Worm (Caenorhabditis elegans) whole organism, L4 larva: ENCODE measurements around the gene nep-15.

Source experiments
- F26F4.8 ChIP-seq: fragments of 200-800 bp; sonication (Bioruptor generic); conservative IDR thresholded peaks from 2 replicates; pipeline ENCODE4 v1.3.6; 2022; ENCODE audit warnings: missing genetic modification characterization, missing compliant biosample characterization
- F44E2.7 ChIP-seq: fragments of 200-800 bp; sonication (Bioruptor generic); IDR thresholded peaks from 2 replicates; pipeline ENCODE4 v2.1.2; 2022; ENCODE audit warnings: missing genetic modification characterization, missing compliant biosample characterization
- Y105C5A.15 ChIP-seq: fragments of 200-800 bp; sonication (Bioruptor generic); IDR thresholded peaks from 2 replicates; pipeline ENCODE4 v1.3.6; 2022; ENCODE audit warnings: missing genetic modification characterization, missing compliant biosample characterization
- ZK546.5 ChIP-seq, 2 experiments: sonication (generic microtip); optimal IDR thresholded peaks; 2 replicates each; lab custom pipeline; 2017; ENCODE audit warnings: missing biosample characterization in 2 of 2, missing genetic modification characterization in 2 of 2
- aha-1 ChIP-seq: fragments of 150-350 bp; peaks from one replicate; lab custom pipeline; 2014; ENCODE audit warnings: missing biosample characterization, missing genetic modification characterization
- aly-2 ChIP-seq: sonication (generic microtip); optimal IDR thresholded peaks from 2 replicates; lab custom pipeline; 2018; ENCODE audit warnings: missing biosample characterization, missing genetic modification characterization
- arid-1 ChIP-seq: fragments of 200-800 bp; sonication (Bioruptor generic); conservative IDR thresholded peaks from 2 replicates; pipeline ENCODE4 v1.3.6; 2022; ENCODE audit warnings: missing genetic modification reagents, missing genetic modification characterization, missing compliant biosample characterization
- attf-4 ChIP-seq: sonication (generic microtip); optimal IDR thresholded peaks from 3 replicates; lab custom pipeline; 2017; ENCODE audit warnings: missing biosample characterization, missing genetic modification characterization
- ceh-20 ChIP-seq: fragments of 200-800 bp; sonication (Bioruptor generic); IDR thresholded peaks from 2 replicates; pipeline ENCODE4 v1.3.6; 2022; ENCODE audit warnings: missing genetic modification reagents, missing genetic modification characterization, missing compliant biosample characterization
- ctbp-1 ChIP-seq: fragments of 200-800 bp; sonication (Bioruptor generic); IDR thresholded peaks from 2 replicates; pipeline ENCODE4 v1.3.6; 2022; ENCODE audit warnings: missing genetic modification reagents, missing genetic modification characterization, missing compliant biosample characterization
- daf-16 ChIP-seq, 3 experiments: sonication (generic microtip); optimal IDR thresholded peaks; 2 replicates each; lab custom pipeline; 2016 to 2017; ENCODE audit warnings: missing genetic modification characterization in 3 of 3, missing genetic modification reagents in 3 of 3, mild to moderate bottlenecking in 2 of 3, missing compliant biosample characterization in 2 of 3, missing biosample characterization in 1 of 3, moderate library complexity in 1 of 3
- daf-8 ChIP-seq: fragments of 200-800 bp; sonication (Bioruptor generic); IDR thresholded peaks from 2 replicates; pipeline ENCODE4 v1.3.6; 2022; ENCODE audit warnings: missing genetic modification characterization, missing compliant biosample characterization
- dmd-6 ChIP-seq: fragments of 200-800 bp; sonication (Bioruptor generic); IDR thresholded peaks from 2 replicates; pipeline ENCODE4 v1.3.6; 2022; ENCODE audit warnings: missing genetic modification reagents, missing genetic modification characterization, missing compliant biosample characterization
- dmd-8 ChIP-seq: fragments of 200-800 bp; sonication (Bioruptor generic); IDR thresholded peaks from 2 replicates; pipeline ENCODE4 v1.3.6; 2022; ENCODE audit warnings: missing genetic modification characterization, missing compliant biosample characterization
- dve-1 ChIP-seq: sonication (generic microtip); optimal IDR thresholded peaks from 2 replicates; lab custom pipeline; 2017; ENCODE audit warnings: antibody characterized with exemption, mild to moderate bottlenecking, missing genetic modification characterization, missing compliant biosample characterization; ENCODE audit not compliant: insufficient read depth
- fkh-10 ChIP-seq: fragments of 150-350 bp; optimal IDR thresholded peaks from 2 replicates; lab custom pipeline; 2014; ENCODE audit warnings: missing biosample characterization, missing genetic modification reagents, missing genetic modification characterization
- gei-8 ChIP-seq: fragments of 200-800 bp; sonication (Bioruptor generic); optimal IDR thresholded peaks from 2 replicates; lab custom pipeline; 2018; ENCODE audit warnings: mild to moderate bottlenecking, missing genetic modification characterization, missing compliant biosample characterization
- hif-1 ChIP-seq, 2 experiments: sonication (generic microtip); optimal IDR thresholded peaks; 2 replicates each; lab custom pipeline; 2016 to 2017; ENCODE audit warnings: missing compliant biosample characterization in 2 of 2, missing genetic modification characterization in 2 of 2, missing genetic modification reagents in 2 of 2, missing genotype in 2 of 2, mild to moderate bottlenecking in 1 of 2
- hlh-11 ChIP-seq: fragments of 200-800 bp; sonication (Bioruptor generic); optimal IDR thresholded peaks from 2 replicates; lab custom pipeline; 2018; ENCODE audit warnings: mild to moderate bottlenecking, missing genetic modification characterization, missing compliant biosample characterization
- hlh-30 ChIP-seq: sonication (generic microtip); optimal IDR thresholded peaks from 2 replicates; lab custom pipeline; 2017; ENCODE audit warnings: antibody characterized with exemption, mild to moderate bottlenecking, missing genetic modification characterization, missing compliant biosample characterization; ENCODE audit not compliant: insufficient read depth
- lin-1 ChIP-seq: fragments of 200-800 bp; sonication (Bioruptor generic); IDR thresholded peaks from 2 replicates; pipeline ENCODE4 v1.3.6; 2022; ENCODE audit warnings: missing genetic modification reagents, missing genetic modification characterization, missing compliant biosample characterization
- lin-39 ChIP-seq: fragments of 150-350 bp; optimal IDR thresholded peaks from 2 replicates; lab custom pipeline; 2014; ENCODE audit warnings: missing biosample characterization, missing genetic modification reagents, missing genetic modification characterization
- mdl-1 ChIP-seq, 2 experiments: fragments of 150-350 bp in 1 of 2; sonication (generic microtip) in 1 of 2; optimal IDR thresholded peaks; 2 replicates each; lab custom pipeline; 2014 to 2017; ENCODE audit warnings: missing biosample characterization in 2 of 2, missing genetic modification characterization in 2 of 2
- mep-1 ChIP-seq: fragments of 150-350 bp; sonication (generic microtip); optimal IDR thresholded peaks from 3 replicates; lab custom pipeline; 2014; ENCODE audit warnings: missing biosample characterization, missing genetic modification characterization
- mes-2 ChIP-seq: sonication (generic microtip); optimal IDR thresholded peaks from 2 replicates; lab custom pipeline; 2016; ENCODE audit warnings: missing genotype, mild to moderate bottlenecking, missing genetic modification characterization, missing compliant biosample characterization; ENCODE audit not compliant: poor library complexity, severe bottlenecking
- mxl-2 ChIP-seq: fragments of 200-800 bp; sonication (Bioruptor generic); conservative IDR thresholded peaks from 2 replicates; pipeline ENCODE4 v1.3.6; 2022; ENCODE audit warnings: missing genetic modification reagents, missing genetic modification characterization, missing compliant biosample characterization
- mxl-3 ChIP-seq: fragments of 200-800 bp; sonication (Bioruptor generic); optimal IDR thresholded peaks from 2 replicates; lab custom pipeline; 2018; ENCODE audit warnings: mild to moderate bottlenecking, missing genetic modification characterization, missing compliant biosample characterization
- nhr-11 ChIP-seq: fragments of 150-350 bp; optimal IDR thresholded peaks from 2 replicates; lab custom pipeline; 2014; ENCODE audit warnings: missing biosample characterization, missing genetic modification characterization
- nhr-237 ChIP-seq: sonication (generic microtip); optimal IDR thresholded peaks from 2 replicates; lab custom pipeline; 2017; ENCODE audit warnings: missing biosample characterization, missing genetic modification characterization
- nhr-28 ChIP-seq: fragments of 150-350 bp; optimal IDR thresholded peaks from 2 replicates; lab custom pipeline; 2014; ENCODE audit warnings: missing biosample characterization, missing genetic modification characterization
- nhr-42 ChIP-seq: fragments of 200-800 bp; sonication (Bioruptor generic); IDR thresholded peaks from 2 replicates; pipeline ENCODE4 v1.3.6; 2022; ENCODE audit warnings: missing genetic modification characterization, missing compliant biosample characterization
- nhr-77 ChIP-seq: fragments of 150-350 bp; optimal IDR thresholded peaks from 2 replicates; lab custom pipeline; 2014; ENCODE audit warnings: missing biosample characterization, missing genetic modification characterization
- pqm-1 ChIP-seq: sonication (generic microtip); optimal IDR thresholded peaks from 2 replicates; lab custom pipeline; 2017; ENCODE audit warnings: missing biosample characterization, missing genetic modification characterization
- rbr-2 ChIP-seq: sonication (generic microtip); optimal IDR thresholded peaks from 2 replicates; lab custom pipeline; 2016; ENCODE audit warnings: missing genotype, missing genetic modification characterization, missing compliant biosample characterization
- saeg-2 ChIP-seq: fragments of 200-800 bp; sonication (Bioruptor generic); IDR thresholded peaks from 2 replicates; pipeline ENCODE4 v1.3.6; 2022; ENCODE audit warnings: missing genetic modification reagents, missing genetic modification characterization, missing compliant biosample characterization
- skn-1 ChIP-seq: fragments of 150-350 bp; optimal IDR thresholded peaks from 2 replicates; lab custom pipeline; 2014; ENCODE audit warnings: missing biosample characterization, missing genetic modification characterization
- snpc-4 ChIP-seq: fragments of 150-350 bp; optimal IDR thresholded peaks from 2 replicates; lab custom pipeline; 2014; ENCODE audit warnings: missing biosample characterization, missing genetic modification characterization
- tra-1 ChIP-seq: fragments of 200-800 bp; sonication (Bioruptor generic); IDR thresholded peaks from 2 replicates; pipeline ENCODE4 v1.3.6; 2022; ENCODE audit warnings: missing genetic modification reagents, missing genetic modification characterization, missing compliant biosample characterization
- unc-130 ChIP-seq: sonication (generic microtip); optimal IDR thresholded peaks from 2 replicates; lab custom pipeline; 2016; ENCODE audit warnings: missing genetic modification reagents, missing genetic modification characterization, missing compliant biosample characterization
- unc-39 ChIP-seq: sonication (generic microtip); optimal IDR thresholded peaks from 2 replicates; lab custom pipeline; 2017; ENCODE audit warnings: missing biosample characterization, missing genetic modification characterization
- unc-62 ChIP-seq, 3 experiments: fragments of 150-350 bp in 1 of 3; sonication (generic microtip); optimal IDR thresholded peaks in 2 of 3; peaks in 1 of 3; 1 replicate in 1 of 3; 2 replicates in 2 of 3; lab custom pipeline; 2014 to 2017; ENCODE audit warnings: missing biosample characterization in 3 of 3, missing genetic modification characterization in 3 of 3, missing genetic modification reagents in 3 of 3, missing genotype in 1 of 3
- vab-7 ChIP-seq: fragments of 200-800 bp; sonication (Bioruptor generic); IDR thresholded peaks from 2 replicates; pipeline ENCODE4 v1.3.6; 2022; ENCODE audit warnings: missing genetic modification reagents, missing genetic modification characterization, missing compliant biosample characterization
- zag-1 ChIP-seq: fragments of 150-350 bp; optimal IDR thresholded peaks from 2 replicates; lab custom pipeline; 2014; ENCODE audit warnings: missing biosample characterization, missing genetic modification characterization
- zip-11 ChIP-seq: fragments of 200-800 bp; sonication (Bioruptor generic); IDR thresholded peaks from 2 replicates; pipeline ENCODE4 v1.3.6; 2022; ENCODE audit warnings: missing genetic modification characterization, missing compliant biosample characterization
- zip-2 ChIP-seq: fragments of 150-350 bp; optimal IDR thresholded peaks from 2 replicates; lab custom pipeline; 2014; ENCODE audit warnings: missing biosample characterization, missing genetic modification characterization
- ztf-7 ChIP-seq: fragments of 150-350 bp; optimal IDR thresholded peaks from 2 replicates; lab custom pipeline; 2014; ENCODE audit warnings: missing biosample characterization, missing genetic modification characterization

Gene nep-15

ce11 chrX:8346248-8346647 is 25.8 kb upstream of the nep-15 start, which contains the start of gene drd-5:
Gene drd-5 (minus strand): TSS chrX:8346348.
- TF ChIP-seq nhr-42 (GFP tag; lab: Robert Waterston, UW) (no peak), nhr-237 (tag; lab: Kevin White, UChicago) (no peak), ctbp-1 (GFP tag; lab: Robert Waterston, UW) (no peak), dve-1 (tag; lab: Kevin White, UChicago) (peak; percentile 32), ceh-20 (GFP tag; lab: Robert Waterston, UW) (no peak), zip-2 (tag; lab: Kevin White, UChicago) (no peak), rbr-2 (no peak), aha-1 (tag; lab: Kevin White, UChicago) (no peak), daf-8 (GFP tag; lab: Robert Waterston, UW) (no peak), dmd-8 (GFP tag; lab: Robert Waterston, UW) (no peak), mep-1 (no peak), zip-11 (GFP tag; lab: Robert Waterston, UW) (no peak), pqm-1 (tag; lab: Kevin White, UChicago) (peak; percentile 33), zag-1 (tag; lab: Kevin White, UChicago) (no peak), arid-1 (no peak)

DNA sequence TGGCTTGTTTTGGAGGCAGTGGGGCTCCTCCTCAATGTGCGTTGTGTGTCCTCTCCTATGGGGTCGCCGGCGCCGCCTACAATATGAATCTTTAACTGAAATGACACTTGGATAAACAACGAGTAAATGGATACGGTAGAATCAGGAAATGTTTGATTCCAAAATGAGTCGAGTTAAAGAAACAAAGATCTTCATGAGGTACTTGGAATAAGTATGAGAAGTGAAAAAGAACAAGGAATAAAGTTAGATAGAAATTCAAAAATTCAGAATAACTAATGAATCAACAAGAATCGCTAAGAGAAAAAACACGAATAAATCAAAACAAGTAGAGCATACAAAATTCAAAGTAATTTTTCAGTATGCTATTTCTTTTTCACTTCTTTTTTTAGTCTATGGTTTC is 21.0 kb upstream of the nep-15 start, which contains the start of gene npr-28:
npr-28 (minus strand) TSS at position 101 of the 400 bp plus-strand sequence.
- TF ChIP-seq aha-1 (tag; lab: Kevin White, UChicago), result peak; percentile 70
- TF ChIP-seq ceh-20 (GFP tag; lab: Robert Waterston, UW), result no peak

DNA sequence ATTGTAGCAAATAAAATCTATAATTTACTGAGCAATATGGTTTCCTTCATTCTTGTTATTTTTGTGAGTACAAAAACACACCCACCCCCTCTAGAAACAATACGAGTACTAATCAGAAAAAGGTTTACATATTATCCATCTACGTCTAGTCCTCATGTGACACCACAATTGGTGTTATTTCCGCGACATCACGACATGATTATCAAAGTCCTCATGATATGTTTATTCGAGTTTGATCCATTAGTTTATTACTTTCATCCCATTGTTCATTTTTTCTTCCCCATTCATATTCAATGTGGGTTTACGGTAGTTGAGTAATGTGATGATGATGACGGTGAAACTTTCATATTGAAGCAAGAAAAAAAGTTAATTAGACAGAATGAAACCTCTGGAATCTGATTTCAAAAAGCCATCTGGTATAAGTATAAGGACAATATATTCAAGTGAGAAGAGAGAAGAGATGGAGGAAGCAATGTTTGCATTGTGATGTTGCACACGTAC is 17.7 kb upstream of the nep-15 start:
- TF ChIP-seq hif-1 (tag; optimal IDR thresholded peaks at IDR 0.05; lab: Kevin White, UChicago) (no peak), Y105C5A.15 (GFP tag; lab: Robert Waterston, UW) (no peak), nhr-77 (tag; lab: Kevin White, UChicago) (no peak), saeg-2 (GFP tag; lab: Robert Waterston, UW) (no peak), ctbp-1 (GFP tag; lab: Robert Waterston, UW) (no peak), gei-8 (no peak), aly-2 (no peak), unc-130 (no peak), attf-4 (tag; lab: Kevin White, UChicago) (no peak), unc-39 (tag; lab: Kevin White, UChicago) (no peak), snpc-4 (tag; lab: Kevin White, UChicago) (no peak), vab-7 (no peak), nhr-11 (no peak), dmd-6 (GFP tag; lab: Robert Waterston, UW) (no peak), ztf-7 (no peak), lin-39 (tag; lab: Kevin White, UChicago) (no peak)

DNA sequence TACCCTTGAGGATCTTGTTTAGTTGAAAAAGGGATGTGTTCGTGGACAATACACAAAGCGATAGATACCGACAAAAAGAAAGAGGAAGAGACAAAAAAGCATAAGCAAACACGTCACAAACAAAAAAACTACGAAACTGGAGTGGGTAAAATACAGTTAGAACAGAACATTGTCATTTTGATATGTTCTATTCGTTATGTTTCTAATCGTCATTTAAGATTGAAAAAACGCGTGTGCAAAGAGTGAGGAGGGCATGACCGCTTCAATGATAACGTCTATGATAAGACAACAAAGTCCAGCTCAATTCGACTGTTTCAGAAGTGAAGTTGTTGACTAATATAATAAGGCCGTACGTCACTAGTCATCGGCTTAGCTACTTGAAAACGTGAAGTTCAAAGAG is 16.7 kb upstream of the nep-15 start:
- peak; percentile 89 for TF ChIP-seq dmd-6 (GFP tag; lab: Robert Waterston, UW)
- TF ChIP-seq mxl-3 (GFP tag; lab: Kevin White, UChicago), result peak; percentile 47
- no peak for TF ChIP-seq F44E2.7 (GFP tag; lab: Robert Waterston, UW)
- TF ChIP-seq unc-62 (GFP tag; optimal IDR thresholded peaks at IDR 0.05 in 1 of 2; lab: Kevin White, UChicago), result peak in 1 of 2 experiments; percentile 64
- TF ChIP-seq unc-62 (tag; optimal IDR thresholded peaks at IDR 0.05; lab: Kevin White, UChicago), result no peak
- no peak for TF ChIP-seq mes-2 (tag; lab: Kevin White, UChicago)
- TF ChIP-seq pqm-1 (tag; lab: Kevin White, UChicago), result peak; percentile 97
- TF ChIP-seq mxl-2 (GFP tag; lab: Robert Waterston, UW), result no peak
- no peak for TF ChIP-seq fkh-10
- peak; percentile 47 for TF ChIP-seq mep-1
- TF ChIP-seq dve-1 (tag; lab: Kevin White, UChicago), result peak; percentile 69
- TF ChIP-seq hlh-30, result peak; percentile 50
- no peak for TF ChIP-seq daf-16 (GFP tag; optimal IDR thresholded peaks at IDR 0.05; lab: Kevin White, UChicago)
- peak; percentile 89 for TF ChIP-seq daf-16 (tag; optimal IDR thresholded peaks at IDR 0.05; lab: Kevin White, UChicago)
- no peak for TF ChIP-seq ZK546.5 (tag; optimal IDR thresholded peaks at IDR 0.05; lab: Kevin White, UChicago)
- TF ChIP-seq skn-1 (tag; lab: Kevin White, UChicago), result no peak
- TF ChIP-seq lin-1 (GFP tag; lab: Robert Waterston, UW), result no peak
- peak; percentile 87 for TF ChIP-seq nhr-28
- TF ChIP-seq attf-4 (tag; lab: Kevin White, UChicago), result no peak
- TF ChIP-seq hlh-11 (tag; lab: Kevin White, UChicago), result peak; percentile 77
- no peak for TF ChIP-seq F26F4.8
- TF ChIP-seq mdl-1 (tag; optimal IDR thresholded peaks at IDR 0.05; lab: Kevin White, UChicago), result peak in 1 of 2 experiments; percentile 39
- 0 out of 2 replicates have a peak, but pooled peaks have one; percentile 15 for TF ChIP-seq tra-1 (GFP tag; lab: Robert Waterston, UW)
